Worm (Caenorhabditis elegans): ENCODE results near the gene lron-14.

Gene lron-14

ce11 chrIV:9511221-9511638 is 55.2 kb downstream of the lron-14 start (continued):
- TF ChIP-seq hmg-1.1 (GFP tag; IDR thresholded peaks at IDR 0.05) (peak; percentile 62), cey-2 (tag; optimal IDR thresholded peaks at IDR 0.05; ENCODE audit: borderline replicate concordance, insufficient read depth) (no peak), ceh-62 (tag; optimal IDR thresholded peaks at IDR 0.05) (no peak), fos-1 (tag; optimal IDR thresholded peaks at IDR 0.05) (no peak), nhr-76 (tag; optimal IDR thresholded peaks at IDR 0.05) (no peak), ceh-44 (GFP tag; IDR thresholded peaks at IDR 0.05) (no peak), saeg-2 (GFP tag; IDR thresholded peaks at IDR 0.05) (0 out of 2 replicates have a peak, but pooled peaks have one; percentile 7), lsy-2 (tag; optimal IDR thresholded peaks at IDR 0.05) (peak; percentile 33 to 73), F26F4.8 (GFP tag; conservative IDR thresholded peaks at IDR 0.05) (no peak), nhr-102 (tag; optimal IDR thresholded peaks at IDR 0.05) (peak; percentile 67), unc-62 (GFP tag; optimal IDR thresholded peaks at IDR 0.05 in 1 of 2) (peak in 1 of 2 experiments; percentile 86), unc-62 (tag; optimal IDR thresholded peaks at IDR 0.05) (no peak), skn-1 (tag; optimal IDR thresholded peaks at IDR 0.05) (no peak), jun-1 (tag; optimal IDR thresholded peaks at IDR 0.05) (peak; percentile 1), fkh-10 (GFP tag; optimal IDR thresholded peaks at IDR 0.05) (peak; percentile 38), ztf-11 (tag; optimal IDR thresholded peaks at IDR 0.05) (no peak), Y75B8A.6 (GFP tag; IDR thresholded peaks at IDR 0.05) (no peak), ZK337.2 (GFP tag; IDR thresholded peaks at IDR 0.05) (no peak), mes-2 (tag; optimal IDR thresholded peaks at IDR 0.05; ENCODE audit: poor library complexity, severe bottlenecking) (peak; percentile 90), ctbp-1 (GFP tag; IDR thresholded peaks at IDR 0.05) (no peak; the same call in none of the 2 replicates), T20F7.1 (GFP tag; optimal IDR thresholded peaks at IDR 0.05) (peak; percentile 65)
